Worm (Caenorhabditis elegans): ENCODE measurements around the gene sdha-1.

DNA sequence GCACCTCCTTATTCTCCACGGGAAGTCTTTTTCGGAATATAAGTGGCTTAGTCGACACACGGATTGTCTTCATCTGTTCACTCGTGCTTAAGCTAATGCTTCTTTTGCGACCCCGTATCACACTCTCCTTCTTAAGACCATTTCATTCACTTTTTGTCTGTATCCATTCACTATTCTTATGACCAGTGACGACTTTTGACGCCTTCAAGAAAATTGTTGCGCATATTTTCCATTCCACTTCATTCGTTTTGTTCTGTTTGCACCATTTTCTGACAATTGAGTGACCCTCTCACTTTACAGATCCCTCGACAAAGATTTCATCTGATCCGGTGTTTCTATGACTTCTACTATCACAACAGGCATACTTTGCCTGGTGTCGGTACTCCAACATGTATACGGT, 38.2 kb downstream of the sdha-1 start, which contains the start of gene H03E18.1:
- TF ChIP-seq ets-7 (tag; optimal IDR thresholded peaks at IDR 0.05), result no peak
- TF ChIP-seq ceh-13 (GFP tag; optimal IDR thresholded peaks at IDR 0.05), result no peak
- no peak for TF ChIP-seq ama-1 (optimal IDR thresholded peaks at IDR 0.05)
- TF ChIP-seq F13C5.2 (tag; optimal IDR thresholded peaks at IDR 0.05), result no peak
- no peak for TF ChIP-seq flt-1 (GFP tag; IDR thresholded peaks at IDR 0.05)
- TF ChIP-seq tra-4 (tag; optimal IDR thresholded peaks at IDR 0.05), result no peak
